Worm (Caenorhabditis elegans) whole organism, L4 larva: ENCODE data around the gene C08F8.15.

ENCODE experiments used
- F26F4.8 ChIP-seq: fragments of 200-800 bp; sonication (Bioruptor generic); conservative IDR thresholded peaks from 2 replicates; pipeline ENCODE4 v1.3.6; 2022; ENCODE audit warnings: missing genetic modification characterization, missing compliant biosample characterization
- F44E2.7 ChIP-seq: fragments of 200-800 bp; sonication (Bioruptor generic); IDR thresholded peaks from 2 replicates; pipeline ENCODE4 v2.1.2; 2022; ENCODE audit warnings: missing genetic modification characterization, missing compliant biosample characterization
- F49E8.2 ChIP-seq: sonication (generic microtip); optimal IDR thresholded peaks from 2 replicates; lab custom pipeline; 2016; ENCODE audit warnings: missing compliant biosample characterization, mild to moderate bottlenecking, missing genetic modification characterization, borderline replicate concordance
- T26A8.4 ChIP-seq: fragments of 200-800 bp; sonication (Bioruptor generic); IDR thresholded peaks from 2 replicates; pipeline ENCODE4 v1.3.6; 2022; ENCODE audit warnings: missing genetic modification characterization, missing compliant biosample characterization
- Y105C5A.15 ChIP-seq: fragments of 200-800 bp; sonication (Bioruptor generic); IDR thresholded peaks from 2 replicates; pipeline ENCODE4 v1.3.6; 2022; ENCODE audit warnings: missing genetic modification characterization, missing compliant biosample characterization
- Y48G9A.11 ChIP-seq: fragments of 200-800 bp; sonication (Bioruptor generic); IDR thresholded peaks from 2 replicates; pipeline ENCODE4 v1.3.6; 2022; ENCODE audit warnings: missing genetic modification reagents, missing genetic modification characterization, missing compliant biosample characterization
- aha-1 ChIP-seq: fragments of 150-350 bp; peaks from one replicate; lab custom pipeline; 2014; ENCODE audit warnings: missing biosample characterization, missing genetic modification characterization
- ama-1 ChIP-seq: fragments of 150-350 bp; optimal IDR thresholded peaks from 2 replicates; lab custom pipeline; 2014; ENCODE audit warnings: inconsistent platforms, mixed read lengths
- arid-1 ChIP-seq: fragments of 200-800 bp; sonication (Bioruptor generic); conservative IDR thresholded peaks from 2 replicates; pipeline ENCODE4 v1.3.6; 2022; ENCODE audit warnings: missing genetic modification reagents, missing genetic modification characterization, missing compliant biosample characterization
- ceh-20 ChIP-seq: fragments of 200-800 bp; sonication (Bioruptor generic); IDR thresholded peaks from 2 replicates; pipeline ENCODE4 v1.3.6; 2022; ENCODE audit warnings: missing genetic modification reagents, missing genetic modification characterization, missing compliant biosample characterization
- ceh-28 ChIP-seq: fragments of 150-350 bp; optimal IDR thresholded peaks from 2 replicates; lab custom pipeline; 2014; ENCODE audit warnings: missing biosample characterization, missing genetic modification reagents, missing genetic modification characterization
- ceh-62 ChIP-seq: sonication (generic microtip); optimal IDR thresholded peaks from 2 replicates; lab custom pipeline; 2017; ENCODE audit warnings: missing biosample characterization, missing genetic modification characterization
- daf-16 ChIP-seq, 3 experiments: sonication (generic microtip); optimal IDR thresholded peaks; 2 replicates each; lab custom pipeline; 2016 to 2017; ENCODE audit warnings: missing genetic modification characterization in 3 of 3, missing genetic modification reagents in 3 of 3, mild to moderate bottlenecking in 2 of 3, missing compliant biosample characterization in 2 of 3, missing biosample characterization in 1 of 3, moderate library complexity in 1 of 3
- egl-27 ChIP-seq: sonication (generic microtip); optimal IDR thresholded peaks from 3 replicates; lab custom pipeline; 2017; ENCODE audit warnings: missing biosample characterization, missing genetic modification reagents, missing genetic modification characterization
- gei-8 ChIP-seq: fragments of 200-800 bp; sonication (Bioruptor generic); optimal IDR thresholded peaks from 2 replicates; lab custom pipeline; 2018; ENCODE audit warnings: mild to moderate bottlenecking, missing genetic modification characterization, missing compliant biosample characterization
- hlh-11 ChIP-seq: fragments of 200-800 bp; sonication (Bioruptor generic); optimal IDR thresholded peaks from 2 replicates; lab custom pipeline; 2018; ENCODE audit warnings: mild to moderate bottlenecking, missing genetic modification characterization, missing compliant biosample characterization
- hlh-30 ChIP-seq: sonication (generic microtip); optimal IDR thresholded peaks from 2 replicates; lab custom pipeline; 2017; ENCODE audit warnings: antibody characterized with exemption, mild to moderate bottlenecking, missing genetic modification characterization, missing compliant biosample characterization; ENCODE audit not compliant: insufficient read depth
- lim-7 ChIP-seq: fragments of 200-800 bp; sonication (Bioruptor generic); IDR thresholded peaks from 2 replicates; pipeline ENCODE4 v1.3.6; 2022; ENCODE audit warnings: missing genetic modification characterization, missing compliant biosample characterization
- lin-38 ChIP-seq: fragments of 200-800 bp; sonication (Bioruptor generic); IDR thresholded peaks from 2 replicates; pipeline ENCODE4 v1.3.6; 2022; ENCODE audit warnings: missing genetic modification reagents, missing genetic modification characterization, missing compliant biosample characterization
- madf-9 ChIP-seq: fragments of 200-800 bp; sonication (Bioruptor generic); conservative IDR thresholded peaks from 2 replicates; pipeline ENCODE4 v1.3.6; 2022; ENCODE audit warnings: missing genetic modification reagents, missing genetic modification characterization, missing compliant biosample characterization
- mdt-29 ChIP-seq: fragments of 200-800 bp; sonication (Bioruptor generic); IDR thresholded peaks from 2 replicates; pipeline ENCODE4 v1.3.6; 2022; ENCODE audit warnings: missing genetic modification reagents, missing genetic modification characterization, missing compliant biosample characterization
- mep-1 ChIP-seq: fragments of 150-350 bp; sonication (generic microtip); optimal IDR thresholded peaks from 3 replicates; lab custom pipeline; 2014; ENCODE audit warnings: missing biosample characterization, missing genetic modification characterization
- mes-2 ChIP-seq: sonication (generic microtip); optimal IDR thresholded peaks from 2 replicates; lab custom pipeline; 2016; ENCODE audit warnings: missing genotype, mild to moderate bottlenecking, missing genetic modification characterization, missing compliant biosample characterization; ENCODE audit not compliant: poor library complexity, severe bottlenecking
- nhr-42 ChIP-seq: fragments of 200-800 bp; sonication (Bioruptor generic); IDR thresholded peaks from 2 replicates; pipeline ENCODE4 v1.3.6; 2022; ENCODE audit warnings: missing genetic modification characterization, missing compliant biosample characterization
- pha-4 ChIP-seq, 2 experiments: fragments of 150-350 bp in 1 of 2; fragments of 200-800 bp in 1 of 2; sonication (Bioruptor generic) in 1 of 2; IDR thresholded peaks in 1 of 2; optimal IDR thresholded peaks in 1 of 2; 2 replicates each; pipeline versions ENCODE4 v1.3.6 to Lab custom; 2014 to 2022; ENCODE audit warnings: missing genetic modification characterization in 2 of 2, missing genetic modification reagents in 2 of 2, missing biosample characterization in 1 of 2, missing compliant biosample characterization in 1 of 2
- rbr-2 ChIP-seq: sonication (generic microtip); optimal IDR thresholded peaks from 2 replicates; lab custom pipeline; 2016; ENCODE audit warnings: missing genotype, missing genetic modification characterization, missing compliant biosample characterization
- sdz-12 ChIP-seq: fragments of 200-800 bp; sonication (Bioruptor generic); optimal IDR thresholded peaks from 2 replicates; lab custom pipeline; 2018; ENCODE audit warnings: mild to moderate bottlenecking, missing genetic modification characterization, missing compliant biosample characterization
- snpc-1.2 ChIP-seq: fragments of 200-800 bp; sonication (Bioruptor generic); IDR thresholded peaks from 2 replicates; pipeline ENCODE4 v1.3.6; 2022; ENCODE audit warnings: missing genetic modification reagents, missing genetic modification characterization, missing compliant biosample characterization
- spr-3 ChIP-seq: fragments of 200-800 bp; sonication (Bioruptor generic); optimal IDR thresholded peaks from 2 replicates; lab custom pipeline; 2018; ENCODE audit warnings: mild to moderate bottlenecking, missing genetic modification characterization, missing compliant biosample characterization
- tra-1 ChIP-seq: fragments of 200-800 bp; sonication (Bioruptor generic); IDR thresholded peaks from 2 replicates; pipeline ENCODE4 v1.3.6; 2022; ENCODE audit warnings: missing genetic modification reagents, missing genetic modification characterization, missing compliant biosample characterization
- unc-130 ChIP-seq: sonication (generic microtip); optimal IDR thresholded peaks from 2 replicates; lab custom pipeline; 2016; ENCODE audit warnings: missing genetic modification reagents, missing genetic modification characterization, missing compliant biosample characterization
- unc-39 ChIP-seq: sonication (generic microtip); optimal IDR thresholded peaks from 2 replicates; lab custom pipeline; 2017; ENCODE audit warnings: missing biosample characterization, missing genetic modification characterization
- unc-62 ChIP-seq, 3 experiments: fragments of 150-350 bp in 1 of 3; sonication (generic microtip); optimal IDR thresholded peaks in 2 of 3; peaks in 1 of 3; 1 replicate in 1 of 3; 2 replicates in 2 of 3; lab custom pipeline; 2014 to 2017; ENCODE audit warnings: missing biosample characterization in 3 of 3, missing genetic modification characterization in 3 of 3, missing genetic modification reagents in 3 of 3, missing genotype in 1 of 3
- zag-1 ChIP-seq: fragments of 150-350 bp; optimal IDR thresholded peaks from 2 replicates; lab custom pipeline; 2014; ENCODE audit warnings: missing biosample characterization, missing genetic modification characterization
- zfp-2 ChIP-seq: sonication (generic microtip); optimal IDR thresholded peaks from 2 replicates; lab custom pipeline; 2016; ENCODE audit warnings: mild to moderate bottlenecking, missing genetic modification characterization, missing compliant biosample characterization
- zfp-3 ChIP-seq: fragments of 200-800 bp; sonication (Bioruptor generic); conservative IDR thresholded peaks from 2 replicates; pipeline ENCODE4 v1.3.6; 2022; ENCODE audit warnings: missing genetic modification reagents, missing genetic modification characterization, missing compliant biosample characterization
- zip-11 ChIP-seq: fragments of 200-800 bp; sonication (Bioruptor generic); IDR thresholded peaks from 2 replicates; pipeline ENCODE4 v1.3.6; 2022; ENCODE audit warnings: missing genetic modification characterization, missing compliant biosample characterization
- zip-2 ChIP-seq: fragments of 150-350 bp; optimal IDR thresholded peaks from 2 replicates; lab custom pipeline; 2014; ENCODE audit warnings: missing biosample characterization, missing genetic modification characterization
- ztf-11 ChIP-seq: fragments of 150-350 bp; optimal IDR thresholded peaks from 2 replicates; lab custom pipeline; 2014; ENCODE audit warnings: missing biosample characterization, missing genetic modification characterization

The C08F8.15 gene

DNA sequence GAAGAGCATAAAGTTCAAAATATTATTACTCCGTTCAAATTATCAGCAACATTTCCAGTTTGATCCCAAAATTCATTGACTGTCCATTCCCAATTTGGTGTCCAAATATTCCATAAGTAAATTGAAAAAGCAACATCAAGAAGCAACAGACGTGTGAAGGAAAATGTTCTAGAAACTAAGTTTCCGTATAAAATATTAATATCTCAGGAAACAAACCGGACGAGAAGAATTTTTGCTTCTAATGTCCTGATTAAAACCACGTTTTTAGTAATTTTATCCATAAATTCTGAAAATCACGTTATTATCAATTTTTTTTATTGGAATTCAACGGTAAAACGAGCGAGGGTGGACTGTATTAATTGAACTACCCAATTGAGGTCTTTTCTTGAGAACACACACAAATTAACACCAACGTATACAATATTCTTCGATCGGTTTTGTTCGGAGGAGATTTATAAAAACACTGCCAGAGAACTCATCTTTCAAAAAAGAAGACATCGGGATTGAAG lies 13.6 kb downstream of the C08F8.15 start, which contains the start of gene pigq-1 (continued):
- TF ChIP-seq daf-16 (GFP tag; optimal IDR thresholded peaks at IDR 0.05; lab: Kevin White, UChicago) = peak in 1 of 2 experiments; percentile 40
- TF ChIP-seq daf-16 (tag; optimal IDR thresholded peaks at IDR 0.05; lab: Kevin White, UChicago) = peak; percentile 49
- peak; percentile 63 for TF ChIP-seq mep-1 (tag; lab: Kevin White, UChicago)
- peak; percentile 16 for TF ChIP-seq mes-2 (tag; lab: Kevin White, UChicago)
- TF ChIP-seq spr-3 (GFP tag; lab: Kevin White, UChicago) = peak; percentile 49
- TF ChIP-seq madf-9 (GFP tag; lab: Robert Waterston, UW) = no peak
- no peak for TF ChIP-seq ceh-62 (tag; lab: Kevin White, UChicago)
- TF ChIP-seq ama-1 (lab: Kevin White, UChicago) = peak; percentile 89
- TF ChIP-seq Y48G9A.11 (GFP tag; lab: Robert Waterston, UW) = peak; percentile 36; the same call in 1 of the 2 replicates
- TF ChIP-seq hlh-30 (tag; lab: Kevin White, UChicago) = no peak
- TF ChIP-seq, all 104 proteins: peak for 28

DNA sequence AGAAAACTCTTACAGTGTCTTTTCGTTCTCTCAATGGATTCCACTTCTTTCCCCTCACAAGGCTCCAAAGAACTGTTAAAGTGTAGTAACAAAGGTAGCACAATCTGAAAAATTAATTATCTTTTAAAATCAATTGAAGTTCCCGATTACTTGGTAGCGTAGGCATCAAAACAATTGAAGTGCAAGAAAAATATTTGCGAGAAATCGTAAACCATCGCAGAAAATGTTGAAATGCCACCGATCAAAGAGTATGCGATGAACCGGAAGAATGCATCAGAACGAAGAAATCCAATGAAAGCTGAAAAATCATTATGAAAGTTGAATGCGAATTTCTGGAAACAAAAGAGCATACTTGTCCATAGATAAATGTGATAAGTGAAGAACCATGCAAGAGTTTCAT lies 14.1 kb downstream of the C08F8.15 start:
- TF ChIP-seq aha-1 (tag; lab: Kevin White, UChicago) = peak; percentile 98
- no peak for TF ChIP-seq lim-7

DNA sequence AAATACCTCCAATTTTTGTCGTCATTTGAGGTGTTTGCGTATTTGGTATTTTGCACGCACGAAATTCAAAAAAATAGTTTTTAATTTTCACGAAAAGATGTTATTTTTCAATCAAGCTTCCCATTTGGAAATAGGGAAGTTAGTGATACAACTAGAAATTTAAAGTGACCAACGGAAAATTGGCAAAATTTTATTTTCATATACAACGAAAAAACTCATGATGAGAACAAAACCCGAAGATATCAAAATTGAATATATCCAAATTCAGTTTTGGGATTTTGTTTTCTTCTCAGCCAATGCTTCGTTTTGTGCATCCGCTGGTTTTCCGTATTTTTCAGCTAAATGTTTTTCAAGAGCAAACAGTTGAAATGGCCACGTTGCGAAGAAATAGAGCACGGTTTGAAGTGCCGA lies 14.7 kb downstream of the C08F8.15 start:
- TF ChIP-seq arid-1 (GFP tag; lab: Robert Waterston, UW) = peak; percentile 80
- TF ChIP-seq pha-4 (GFP tag; IDR thresholded peaks at IDR 0.05; lab: Robert Waterston, UW) = peak; percentile 64; the same call in 1 of the 2 replicates
- TF ChIP-seq pha-4 (tag; optimal IDR thresholded peaks at IDR 0.05; lab: Kevin White, UChicago) = no peak
- TF ChIP-seq snpc-1.2 (GFP tag; lab: Robert Waterston, UW) = 0 out of 2 replicates have a peak, but pooled peaks have one; percentile 15
- TF ChIP-seq Y48G9A.11 (GFP tag; lab: Robert Waterston, UW) = 0 out of 2 replicates have a peak, but pooled peaks have one; percentile 6
- TF ChIP-seq lin-38 (GFP tag; lab: Robert Waterston, UW) = peak; percentile 62
- peak in 1 of 2 experiments; percentile 51 for TF ChIP-seq unc-62 (GFP tag; optimal IDR thresholded peaks at IDR 0.05 in 1 of 2; lab: Kevin White, UChicago)
- no peak for TF ChIP-seq unc-62 (tag; optimal IDR thresholded peaks at IDR 0.05; lab: Kevin White, UChicago)
- peak; percentile 89 for TF ChIP-seq F49E8.2 (tag; lab: Kevin White, UChicago)
- TF ChIP-seq F26F4.8 (GFP tag; lab: Robert Waterston, UW) = no peak
- 0 out of 2 replicates have a peak, but pooled peaks have one; percentile 30 for TF ChIP-seq zfp-3 (GFP tag; lab: Robert Waterston, UW)
- TF ChIP-seq nhr-42 (GFP tag; lab: Robert Waterston, UW) = no peak

DNA sequence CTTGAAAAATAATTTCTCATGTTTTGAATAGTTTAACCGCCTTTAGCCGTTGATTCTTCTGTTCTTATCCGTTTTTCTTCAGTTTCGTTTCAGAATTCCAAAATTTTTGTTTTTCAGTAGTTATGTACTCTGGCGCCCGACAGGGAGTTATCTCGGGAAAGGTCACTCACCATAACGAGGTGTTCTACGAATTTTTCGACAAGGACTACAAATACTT lies 17.5 kb downstream of the C08F8.15 start, which contains the start of gene F01G4.4:
Gene F01G4.4 (plus strand): TSS at position 118 of the 217 bp plus-strand sequence.
- TF ChIP-seq hlh-11 = no peak
- no peak for TF ChIP-seq tra-1
- no peak for TF ChIP-seq spr-3 (GFP tag; lab: Kevin White, UChicago)
- TF ChIP-seq Y105C5A.15 (GFP tag; lab: Robert Waterston, UW) = no peak
- no peak for TF ChIP-seq zip-2
- TF ChIP-seq ama-1 (lab: Kevin White, UChicago) = no peak
- TF ChIP-seq sdz-12 (GFP tag; lab: Kevin White, UChicago) = no peak

DNA sequence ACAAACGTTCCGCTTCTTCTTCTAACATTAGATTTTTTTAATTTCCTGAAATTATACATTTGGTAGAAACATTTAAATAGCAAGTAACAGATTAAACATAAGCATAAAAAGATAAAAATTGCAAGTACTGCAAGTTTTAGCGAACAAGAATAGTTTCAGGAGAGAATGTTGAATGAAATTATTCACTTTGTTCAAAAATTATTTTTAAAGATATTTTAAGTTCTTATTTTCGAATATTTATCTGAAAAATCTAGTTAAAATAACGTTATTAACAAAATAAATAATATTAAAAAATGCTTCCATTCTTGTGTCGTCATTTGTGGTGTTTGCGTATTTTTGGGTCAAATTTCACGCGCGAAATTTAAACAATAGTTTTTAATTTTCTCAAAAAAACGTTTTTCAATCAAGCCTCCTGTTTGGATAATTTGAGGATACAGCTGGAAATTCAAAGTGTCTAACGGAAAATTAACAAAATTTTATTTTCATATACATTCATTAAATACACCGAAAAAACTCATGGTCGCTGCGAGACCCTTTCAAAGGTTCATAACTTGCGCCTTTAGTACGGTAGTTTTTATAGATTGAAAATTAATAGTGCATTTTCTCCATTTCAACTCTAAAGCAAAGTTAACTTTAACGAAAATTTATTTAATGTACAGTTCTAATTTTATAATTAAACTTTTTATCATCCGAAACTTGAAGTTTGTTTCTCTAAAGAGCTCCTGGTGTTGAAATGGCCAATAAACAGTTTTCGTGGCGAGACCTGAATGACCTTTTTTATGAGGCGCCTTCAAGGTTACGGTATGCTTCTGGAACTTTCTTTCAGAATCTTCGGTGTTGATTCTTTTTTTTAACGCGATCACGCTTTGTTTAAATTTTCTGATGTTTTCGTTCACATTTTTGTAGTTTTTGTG lies 18.0 kb downstream of the C08F8.15 start, which contains the start of gene skih-2:
Gene skih-2 (minus strand): TSS at position 51 of the 914 bp plus-strand sequence.
- TF ChIP-seq unc-39 (tag; lab: Kevin White, UChicago) (no peak), unc-130 (GFP tag; lab: Kevin White, UChicago) (peak; percentile 32), zip-2 (no peak), zag-1 (tag; lab: Kevin White, UChicago) (no peak), ceh-20 (no peak), ceh-28 (tag; lab: Kevin White, UChicago) (no peak), F44E2.7 (GFP tag; lab: Robert Waterston, UW) (no peak), mdt-29 (no peak), zip-11 (GFP tag; lab: Robert Waterston, UW) (no peak), daf-16 (GFP tag; optimal IDR thresholded peaks at IDR 0.05; lab: Kevin White, UChicago) (no peak), daf-16 (tag; optimal IDR thresholded peaks at IDR 0.05; lab: Kevin White, UChicago) (peak; percentile 34), egl-27 (peak; percentile 36), Y105C5A.15 (GFP tag; lab: Robert Waterston, UW) (no peak), rbr-2 (tag; lab: Kevin White, UChicago) (no peak), ztf-11 (tag; lab: Kevin White, UChicago) (no peak), sdz-12 (GFP tag; lab: Kevin White, UChicago) (no peak), T26A8.4 (GFP tag; lab: Robert Waterston, UW) (no peak), gei-8 (GFP tag; lab: Kevin White, UChicago) (no peak), zfp-2 (tag; lab: Kevin White, UChicago) (no peak)
